Worm (Caenorhabditis elegans): ENCODE data around the gene gasr-8.

gasr-8 gene

ce11 chrV:14685435-14686058 lies 3.4 kb upstream of the gasr-8 start, which contains the start of gene C47E8.4 (continued):
- TF ChIP-seq dpl-1 (GFP tag; optimal IDR thresholded peaks at IDR 0.05) (peak; percentile 90), lin-35 (GFP tag; optimal IDR thresholded peaks at IDR 0.05) (peak; percentile 91 to 92), elt-2 (tag; optimal IDR thresholded peaks at IDR 0.05) (peak; percentile 90), mef-2 (tag; optimal IDR thresholded peaks at IDR 0.05) (peak; percentile 63), pax-3 (tag; optimal IDR thresholded peaks at IDR 0.05) (peak; percentile 100), unc-130 (tag; optimal IDR thresholded peaks at IDR 0.05) (peak; percentile 97), snpc-4 (tag; optimal IDR thresholded peaks at IDR 0.05) (peak; percentile 89), xbp-1 (tag; optimal IDR thresholded peaks at IDR 0.05) (peak; percentile 99), efl-3 (GFP tag; optimal IDR thresholded peaks at IDR 0.05) (peak; percentile 92), F16B12.6 (tag; optimal IDR thresholded peaks at IDR 0.05) (peak; percentile 26), unc-86 (tag; optimal IDR thresholded peaks at IDR 0.05) (peak; percentile 99), irx-1 (tag; optimal IDR thresholded peaks at IDR 0.05) (peak; percentile 99), C34B4.2 (tag; optimal IDR thresholded peaks at IDR 0.05) (peak; percentile 89), ceh-88 (GFP tag; IDR thresholded peaks at IDR 0.05) (peak; percentile 96), grh-1 (GFP tag; IDR thresholded peaks at IDR 0.05) (peak; percentile 98), lin-14 (GFP tag; optimal IDR thresholded peaks at IDR 0.05) (peak; percentile 99), dsc-1 (tag; optimal IDR thresholded peaks at IDR 0.05) (peak; percentile 99), zip-4 (GFP tag; optimal IDR thresholded peaks at IDR 0.05) (peak; percentile 94), aha-1 (tag; optimal IDR thresholded peaks at IDR 0.05) (peak; percentile 94), nhr-76 (tag; optimal IDR thresholded peaks at IDR 0.05) (peak; percentile 83), skn-1 (tag; optimal IDR thresholded peaks at IDR 0.05) (peak; percentile 95), nhr-90 (tag; optimal IDR thresholded peaks at IDR 0.05; ENCODE audit: poor library complexity) (peak; percentile 99), hpl-2 (GFP tag; optimal IDR thresholded peaks at IDR 0.05) (peak; percentile 54), jun-1 (tag; optimal IDR thresholded peaks at IDR 0.05) (peak; percentile 98), ztf-11 (tag; optimal IDR thresholded peaks at IDR 0.05) (peak; percentile 53 to 100), ceh-8 (GFP tag; optimal IDR thresholded peaks at IDR 0.05) (peak; percentile 98), sptf-1 (tag; optimal IDR thresholded peaks at IDR 0.05) (no peak), sup-37 (GFP tag; optimal IDR thresholded peaks at IDR 0.05) (peak; percentile 93), lir-3 (tag; optimal IDR thresholded peaks at IDR 0.05; ENCODE audit: poor library complexity) (peak; percentile 99), isw-1 (GFP tag; IDR thresholded peaks at IDR 0.05) (peak; percentile 100), nhr-77 (tag; optimal IDR thresholded peaks at IDR 0.05) (peak; percentile 99), nhr-12 (tag; optimal IDR thresholded peaks at IDR 0.05) (peak; percentile 74), unc-98 (GFP tag; IDR thresholded peaks at IDR 0.05) (peak; percentile 97), ztf-4 (tag; optimal IDR thresholded peaks at IDR 0.05) (peak; percentile 98), snu-23 (GFP tag; optimal IDR thresholded peaks at IDR 0.05) (peak; percentile 99), nhr-19 (GFP tag; conservative IDR thresholded peaks at IDR 0.05) (peak; percentile 99), pag-3 (tag; optimal IDR thresholded peaks at IDR 0.05; ENCODE audit: borderline replicate concordance, insufficient read depth) (no peak), tbx-2 (tag; optimal IDR thresholded peaks at IDR 0.05) (peak; percentile 100), Y116A8C.19 (tag; optimal IDR thresholded peaks at IDR 0.05; ENCODE audit: borderline replicate concordance) (peak; percentile 97), ceh-63 (GFP tag; optimal IDR thresholded peaks at IDR 0.05) (peak; percentile 96), egl-27 (tag; optimal IDR thresholded peaks at IDR 0.05) (peak; percentile 85 to 89), nhr-85 (tag) (peak; percentile 99), fkh-8 (tag; optimal IDR thresholded peaks at IDR 0.05) (peak; percentile 100), ces-1 (GFP tag; optimal IDR thresholded peaks at IDR 0.05) (no peak), fkh-10 (GFP tag; optimal IDR thresholded peaks at IDR 0.05) (peak; percentile 97), lin-13 (GFP tag; optimal IDR thresholded peaks at IDR 0.05) (peak; percentile 98), unc-62 (GFP tag; optimal IDR thresholded peaks at IDR 0.05) (peak; percentile 75), mep-1 (tag; optimal IDR thresholded peaks at IDR 0.05) (peak; percentile 98), fos-1 (tag; optimal IDR thresholded peaks at IDR 0.05) (peak; percentile 95), hlh-4 (tag; optimal IDR thresholded peaks at IDR 0.05) (peak; percentile 65), nhr-11 (tag; optimal IDR thresholded peaks at IDR 0.05) (peak; percentile 95)
